Worm (Caenorhabditis elegans) whole organism, early embryonic: ENCODE results near the gene cpg-8.

Experiments
- F13C5.2 ChIP-seq: sonication (generic microtip); optimal IDR thresholded peaks from 2 replicates; lab custom pipeline; 2017; ENCODE audit warnings: mild to moderate bottlenecking, missing genetic modification characterization, inconsistent platforms, missing compliant biosample characterization
- ama-1 ChIP-seq: fragments of 150-350 bp; optimal IDR thresholded peaks from 2 replicates; lab custom pipeline; 2014
- flt-1 ChIP-seq: fragments of 200-800 bp; sonication (Bioruptor generic); IDR thresholded peaks from 2 replicates; pipeline ENCODE4 v1.3.6; 2022; ENCODE audit warnings: missing genetic modification characterization, missing compliant biosample characterization
- hnd-1 ChIP-seq: sonication (generic microtip); optimal IDR thresholded peaks from 2 replicates; lab custom pipeline; 2016; ENCODE audit warnings: missing genetic modification characterization, missing compliant biosample characterization

ce11 chrV:4693282-4693588 is 1.0 kb upstream of the cpg-8 start:
- TF ChIP-seq ama-1 (lab: Kevin White, UChicago) (no peak), F13C5.2 (tag; lab: Kevin White, UChicago) (no peak), hnd-1 (tag; lab: Kevin White, UChicago) (no peak), flt-1 (no peak)
